Worm (Caenorhabditis elegans) whole organism, L4 larva: ENCODE data around the gene D1054.1.
A peak's percentile ranks its signal among the peaks of the same experiment; 100 is the strongest.

Source experiments
- D1046.2 ChIP-seq: fragments of 200-800 bp; sonication (Bioruptor generic); IDR thresholded peaks from 2 replicates; pipeline ENCODE4 v1.3.6; 2022; ENCODE audit warnings: missing genetic modification characterization, missing compliant biosample characterization
- F26F4.8 ChIP-seq: fragments of 200-800 bp; sonication (Bioruptor generic); conservative IDR thresholded peaks from 2 replicates; pipeline ENCODE4 v1.3.6; 2022; ENCODE audit warnings: missing genetic modification characterization, missing compliant biosample characterization
- F37D6.2 ChIP-seq: sonication (generic microtip); optimal IDR thresholded peaks from 2 replicates; lab custom pipeline; 2016; ENCODE audit warnings: mild to moderate bottlenecking, missing genetic modification characterization, missing compliant biosample characterization
- F44E2.7 ChIP-seq: fragments of 200-800 bp; sonication (Bioruptor generic); IDR thresholded peaks from 2 replicates; pipeline ENCODE4 v2.1.2; 2022; ENCODE audit warnings: missing genetic modification characterization, missing compliant biosample characterization
- R02D3.7 ChIP-seq: fragments of 150-350 bp; sonication (generic microtip); optimal IDR thresholded peaks from 3 replicates; lab custom pipeline; 2014; ENCODE audit warnings: missing biosample characterization, missing genetic modification characterization
- T26A8.4 ChIP-seq: fragments of 200-800 bp; sonication (Bioruptor generic); IDR thresholded peaks from 2 replicates; pipeline ENCODE4 v1.3.6; 2022; ENCODE audit warnings: missing genetic modification characterization, missing compliant biosample characterization
- Y48G9A.11 ChIP-seq: fragments of 200-800 bp; sonication (Bioruptor generic); IDR thresholded peaks from 2 replicates; pipeline ENCODE4 v1.3.6; 2022; ENCODE audit warnings: missing genetic modification reagents, missing genetic modification characterization, missing compliant biosample characterization
- Y5F2A.4 ChIP-seq: fragments of 200-800 bp; sonication (Bioruptor generic); optimal IDR thresholded peaks from 2 replicates; lab custom pipeline; 2018; ENCODE audit warnings: mild to moderate bottlenecking, missing genetic modification characterization, missing compliant biosample characterization
- ZK337.2 ChIP-seq: fragments of 200-800 bp; sonication (Bioruptor generic); IDR thresholded peaks from 2 replicates; pipeline ENCODE4 v1.3.6; 2022; ENCODE audit warnings: missing genetic modification reagents, missing genetic modification characterization, missing compliant biosample characterization
- ZK546.5 ChIP-seq, 2 experiments: sonication (generic microtip); optimal IDR thresholded peaks; 2 replicates each; lab custom pipeline; 2017; ENCODE audit warnings: missing biosample characterization in 2 of 2, missing genetic modification characterization in 2 of 2
- ceh-82 ChIP-seq: sonication (generic microtip); optimal IDR thresholded peaks from 2 replicates; lab custom pipeline; 2017; ENCODE audit warnings: missing biosample characterization, missing genetic modification characterization
- ctbp-1 ChIP-seq: fragments of 200-800 bp; sonication (Bioruptor generic); IDR thresholded peaks from 2 replicates; pipeline ENCODE4 v1.3.6; 2022; ENCODE audit warnings: missing genetic modification reagents, missing genetic modification characterization, missing compliant biosample characterization
- daf-16 ChIP-seq, 3 experiments: sonication (generic microtip); optimal IDR thresholded peaks; 2 replicates each; lab custom pipeline; 2016 to 2017; ENCODE audit warnings: missing genetic modification characterization in 3 of 3, missing genetic modification reagents in 3 of 3, mild to moderate bottlenecking in 2 of 3, missing compliant biosample characterization in 2 of 3, missing biosample characterization in 1 of 3, moderate library complexity in 1 of 3
- dmd-6 ChIP-seq: fragments of 200-800 bp; sonication (Bioruptor generic); IDR thresholded peaks from 2 replicates; pipeline ENCODE4 v1.3.6; 2022; ENCODE audit warnings: missing genetic modification reagents, missing genetic modification characterization, missing compliant biosample characterization
- dmd-8 ChIP-seq: fragments of 200-800 bp; sonication (Bioruptor generic); IDR thresholded peaks from 2 replicates; pipeline ENCODE4 v1.3.6; 2022; ENCODE audit warnings: missing genetic modification characterization, missing compliant biosample characterization
- dmd-9 ChIP-seq: fragments of 200-800 bp; sonication (Bioruptor generic); IDR thresholded peaks from 2 replicates; pipeline ENCODE4 v1.3.6; 2022; ENCODE audit warnings: missing genetic modification reagents, missing genetic modification characterization, missing compliant biosample characterization
- dve-1 ChIP-seq: sonication (generic microtip); optimal IDR thresholded peaks from 2 replicates; lab custom pipeline; 2017; ENCODE audit warnings: antibody characterized with exemption, mild to moderate bottlenecking, missing genetic modification characterization, missing compliant biosample characterization; ENCODE audit not compliant: insufficient read depth
- hlh-11 ChIP-seq: fragments of 200-800 bp; sonication (Bioruptor generic); optimal IDR thresholded peaks from 2 replicates; lab custom pipeline; 2018; ENCODE audit warnings: mild to moderate bottlenecking, missing genetic modification characterization, missing compliant biosample characterization
- hlh-30 ChIP-seq: sonication (generic microtip); optimal IDR thresholded peaks from 2 replicates; lab custom pipeline; 2017; ENCODE audit warnings: antibody characterized with exemption, mild to moderate bottlenecking, missing genetic modification characterization, missing compliant biosample characterization; ENCODE audit not compliant: insufficient read depth
- jun-1 ChIP-seq: fragments of 150-350 bp; optimal IDR thresholded peaks from 2 replicates; lab custom pipeline; 2014; ENCODE audit warnings: missing biosample characterization, missing genetic modification reagents, missing genetic modification characterization
- lim-7 ChIP-seq: fragments of 200-800 bp; sonication (Bioruptor generic); IDR thresholded peaks from 2 replicates; pipeline ENCODE4 v1.3.6; 2022; ENCODE audit warnings: missing genetic modification characterization, missing compliant biosample characterization
- lin-1 ChIP-seq: fragments of 200-800 bp; sonication (Bioruptor generic); IDR thresholded peaks from 2 replicates; pipeline ENCODE4 v1.3.6; 2022; ENCODE audit warnings: missing genetic modification reagents, missing genetic modification characterization, missing compliant biosample characterization
- lin-39 ChIP-seq: fragments of 150-350 bp; optimal IDR thresholded peaks from 2 replicates; lab custom pipeline; 2014; ENCODE audit warnings: missing biosample characterization, missing genetic modification reagents, missing genetic modification characterization
- lir-3 ChIP-seq: sonication (generic microtip); optimal IDR thresholded peaks from 2 replicates; lab custom pipeline; 2016; ENCODE audit warnings: mild to moderate bottlenecking, missing genetic modification characterization, missing compliant biosample characterization
- mdl-1 ChIP-seq, 2 experiments: fragments of 150-350 bp in 1 of 2; sonication (generic microtip) in 1 of 2; optimal IDR thresholded peaks; 2 replicates each; lab custom pipeline; 2014 to 2017; ENCODE audit warnings: missing biosample characterization in 2 of 2, missing genetic modification characterization in 2 of 2
- mep-1 ChIP-seq: fragments of 150-350 bp; sonication (generic microtip); optimal IDR thresholded peaks from 3 replicates; lab custom pipeline; 2014; ENCODE audit warnings: missing biosample characterization, missing genetic modification characterization
- mxl-2 ChIP-seq: fragments of 200-800 bp; sonication (Bioruptor generic); conservative IDR thresholded peaks from 2 replicates; pipeline ENCODE4 v1.3.6; 2022; ENCODE audit warnings: missing genetic modification reagents, missing genetic modification characterization, missing compliant biosample characterization
- mxl-3 ChIP-seq: fragments of 200-800 bp; sonication (Bioruptor generic); optimal IDR thresholded peaks from 2 replicates; lab custom pipeline; 2018; ENCODE audit warnings: mild to moderate bottlenecking, missing genetic modification characterization, missing compliant biosample characterization
- nhr-10 ChIP-seq: fragments of 150-350 bp; optimal IDR thresholded peaks from 2 replicates; lab custom pipeline; 2014; ENCODE audit warnings: missing biosample characterization, missing genetic modification characterization
- nhr-28 ChIP-seq: fragments of 150-350 bp; optimal IDR thresholded peaks from 2 replicates; lab custom pipeline; 2014; ENCODE audit warnings: missing biosample characterization, missing genetic modification characterization
- nhr-48 ChIP-seq: sonication (generic microtip); optimal IDR thresholded peaks from 2 replicates; lab custom pipeline; 2016; ENCODE audit warnings: mild to moderate bottlenecking, missing genetic modification characterization, missing compliant biosample characterization
- nhr-6 ChIP-seq: fragments of 150-350 bp; optimal IDR thresholded peaks from 2 replicates; lab custom pipeline; 2014; ENCODE audit warnings: missing biosample characterization, missing genetic modification characterization
- nhr-77 ChIP-seq: fragments of 150-350 bp; optimal IDR thresholded peaks from 2 replicates; lab custom pipeline; 2014; ENCODE audit warnings: missing biosample characterization, missing genetic modification characterization
- php-3 ChIP-seq: fragments of 200-800 bp; sonication (Bioruptor generic); IDR thresholded peaks from 2 replicates; pipeline ENCODE4 v1.3.6; 2022; ENCODE audit warnings: missing genetic modification reagents, missing genetic modification characterization, missing compliant biosample characterization
- pqm-1 ChIP-seq: sonication (generic microtip); optimal IDR thresholded peaks from 2 replicates; lab custom pipeline; 2017; ENCODE audit warnings: missing biosample characterization, missing genetic modification characterization
- rbr-2 ChIP-seq: sonication (generic microtip); optimal IDR thresholded peaks from 2 replicates; lab custom pipeline; 2016; ENCODE audit warnings: missing genotype, missing genetic modification characterization, missing compliant biosample characterization
- snpc-4 ChIP-seq: fragments of 150-350 bp; optimal IDR thresholded peaks from 2 replicates; lab custom pipeline; 2014; ENCODE audit warnings: missing biosample characterization, missing genetic modification characterization
- spr-1 ChIP-seq: sonication (generic microtip); optimal IDR thresholded peaks from 2 replicates; lab custom pipeline; 2016; ENCODE audit warnings: mild to moderate bottlenecking, missing genetic modification characterization, missing compliant biosample characterization
- tra-1 ChIP-seq: fragments of 200-800 bp; sonication (Bioruptor generic); IDR thresholded peaks from 2 replicates; pipeline ENCODE4 v1.3.6; 2022; ENCODE audit warnings: missing genetic modification reagents, missing genetic modification characterization, missing compliant biosample characterization
- unc-39 ChIP-seq: sonication (generic microtip); optimal IDR thresholded peaks from 2 replicates; lab custom pipeline; 2017; ENCODE audit warnings: missing biosample characterization, missing genetic modification characterization
- unc-62 ChIP-seq, 3 experiments: fragments of 150-350 bp in 1 of 3; sonication (generic microtip); optimal IDR thresholded peaks in 2 of 3; peaks in 1 of 3; 1 replicate in 1 of 3; 2 replicates in 2 of 3; lab custom pipeline; 2014 to 2017; ENCODE audit warnings: missing biosample characterization in 3 of 3, missing genetic modification characterization in 3 of 3, missing genetic modification reagents in 3 of 3, missing genotype in 1 of 3
- vab-7 ChIP-seq: fragments of 200-800 bp; sonication (Bioruptor generic); IDR thresholded peaks from 2 replicates; pipeline ENCODE4 v1.3.6; 2022; ENCODE audit warnings: missing genetic modification reagents, missing genetic modification characterization, missing compliant biosample characterization
- zip-11 ChIP-seq: fragments of 200-800 bp; sonication (Bioruptor generic); IDR thresholded peaks from 2 replicates; pipeline ENCODE4 v1.3.6; 2022; ENCODE audit warnings: missing genetic modification characterization, missing compliant biosample characterization

Gene D1054.1

DNA sequence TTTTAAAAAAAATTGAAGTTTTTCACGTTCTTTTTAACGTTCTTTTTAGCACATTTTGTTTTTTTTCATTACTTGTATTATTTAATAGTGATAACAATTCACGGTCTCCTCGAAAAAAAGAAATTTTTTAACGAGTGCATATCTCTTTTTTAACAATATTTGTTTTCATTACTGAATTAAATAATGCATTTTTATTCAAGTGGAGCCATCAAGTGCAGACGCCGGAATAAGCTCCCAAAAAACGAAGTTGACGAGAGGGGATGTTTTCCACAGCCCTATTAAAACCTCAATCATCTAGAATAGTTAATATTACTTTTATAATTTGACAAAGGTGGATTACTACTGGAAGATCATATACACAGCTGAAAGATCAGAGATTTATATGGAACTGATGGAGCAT is 13.3 kb downstream of the D1054.1 start, which contains the start of gene irld-6:
irld-6 (minus strand) TSS at position 101 of the 400 bp plus-strand sequence.
- no peak for TF ChIP-seq mep-1 (tag; lab: Kevin White, UChicago)
- TF ChIP-seq, all 104 proteins: peak for 0

DNA sequence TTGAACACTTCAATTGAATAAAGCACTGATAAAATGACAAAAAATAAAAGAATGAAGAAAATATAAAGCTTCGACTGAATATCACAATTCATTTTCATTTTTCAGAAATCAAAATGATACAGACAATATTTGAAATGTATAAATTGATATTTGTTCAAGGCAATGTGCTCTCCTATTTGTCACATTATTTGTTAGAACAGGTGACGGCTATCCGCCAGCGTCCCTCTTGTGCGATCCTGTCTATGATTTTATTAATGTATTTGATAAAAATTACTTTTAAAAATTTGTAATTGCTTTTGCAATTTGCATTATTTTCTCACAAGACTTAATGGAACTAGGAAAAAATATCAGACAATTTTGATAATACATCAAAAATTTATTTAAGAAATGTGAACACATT is 16.0 kb downstream of the D1054.1 start, which contains the start of gene F28H7.7:
F28H7.7 (minus strand) TSS at position 101 of the 400 bp plus-strand sequence.
- TF ChIP-seq dmd-8 (GFP tag; lab: Robert Waterston, UW) (no peak), dmd-9 (GFP tag; lab: Robert Waterston, UW) (no peak), nhr-10 (tag; lab: Kevin White, UChicago) (no peak), F44E2.7 (GFP tag; lab: Robert Waterston, UW) (no peak), F37D6.2 (tag; lab: Kevin White, UChicago) (no peak), D1046.2 (GFP tag; lab: Robert Waterston, UW) (no peak), tra-1 (GFP tag; lab: Robert Waterston, UW) (no peak), php-3 (GFP tag; lab: Robert Waterston, UW) (no peak), ceh-82 (no peak), hlh-30 (tag; lab: Kevin White, UChicago) (no peak), F26F4.8 (GFP tag; lab: Robert Waterston, UW) (no peak), lim-7 (GFP tag; lab: Robert Waterston, UW) (no peak), zip-11 (GFP tag; lab: Robert Waterston, UW) (no peak), mxl-2 (GFP tag; lab: Robert Waterston, UW) (no peak), nhr-48 (tag; lab: Kevin White, UChicago) (no peak)

DNA sequence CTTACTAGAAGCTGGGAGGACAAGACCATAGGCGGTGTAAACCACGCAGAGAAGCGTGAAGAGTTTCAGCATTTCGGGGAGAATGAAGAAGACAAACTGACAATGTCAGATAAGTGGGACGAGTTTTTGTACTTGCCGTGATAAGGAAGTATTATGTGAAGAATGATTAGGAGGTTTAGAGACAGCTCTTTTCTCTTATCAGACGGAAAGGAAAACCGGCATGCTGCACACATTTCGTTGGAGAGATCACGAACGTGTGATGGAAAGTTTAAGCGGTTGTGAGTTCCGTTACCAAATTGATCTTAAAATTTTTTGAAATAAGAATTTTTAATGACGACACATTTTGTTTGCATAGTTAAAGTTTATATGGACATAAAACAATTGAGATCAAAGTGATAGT is 19.4 kb downstream of the D1054.1 start, which contains the start of gene F28H7.3:
F28H7.3 (minus strand) TSS at position 159 of the 400 bp plus-strand sequence.
- TF ChIP-seq jun-1 (tag; lab: Kevin White, UChicago) (no peak), mxl-3 (GFP tag; lab: Kevin White, UChicago) (peak; percentile 46), ZK337.2 (GFP tag; lab: Robert Waterston, UW) (no peak), hlh-11 (tag; lab: Kevin White, UChicago) (peak; percentile 65), lin-1 (GFP tag; lab: Robert Waterston, UW) (peak; percentile 61; the same call in 1 of the 2 replicates), nhr-77 (tag; lab: Kevin White, UChicago) (peak; percentile 49), T26A8.4 (GFP tag; lab: Robert Waterston, UW) (no peak), spr-1 (tag; lab: Kevin White, UChicago) (no peak), lir-3 (tag; lab: Kevin White, UChicago) (no peak), nhr-6 (tag; lab: Kevin White, UChicago) (no peak), php-3 (GFP tag; lab: Robert Waterston, UW) (0 out of 2 replicates have a peak, but pooled peaks have one; percentile 45), R02D3.7 (no peak), nhr-28 (tag; lab: Kevin White, UChicago) (peak; percentile 73), unc-39 (tag; lab: Kevin White, UChicago) (no peak), rbr-2 (tag; lab: Kevin White, UChicago) (no peak), dmd-6 (peak; percentile 97), Y48G9A.11 (GFP tag; lab: Robert Waterston, UW) (no peak), daf-16 (GFP tag; optimal IDR thresholded peaks at IDR 0.05; lab: Kevin White, UChicago) (no peak), daf-16 (tag; optimal IDR thresholded peaks at IDR 0.05; lab: Kevin White, UChicago) (peak; percentile 51), lin-39 (tag; lab: Kevin White, UChicago) (no peak), pqm-1 (tag; lab: Kevin White, UChicago) (peak; percentile 94), unc-62 (GFP tag; optimal IDR thresholded peaks at IDR 0.05 in 1 of 2; lab: Kevin White, UChicago) (no peak), unc-62 (tag; optimal IDR thresholded peaks at IDR 0.05; lab: Kevin White, UChicago) (no peak), hlh-30 (tag; lab: Kevin White, UChicago) (no peak), tra-1 (GFP tag; lab: Robert Waterston, UW) (peak; percentile 45; the same call in 1 of the 2 replicates), ctbp-1 (GFP tag; lab: Robert Waterston, UW) (no peak), Y5F2A.4 (GFP tag; lab: Kevin White, UChicago) (no peak), snpc-4 (tag; lab: Kevin White, UChicago) (no peak), ZK546.5 (tag; optimal IDR thresholded peaks at IDR 0.05; lab: Kevin White, UChicago) (no peak), nhr-48 (tag; lab: Kevin White, UChicago) (peak; percentile 41), vab-7 (GFP tag; lab: Robert Waterston, UW) (no peak), dve-1 (tag; lab: Kevin White, UChicago) (peak; percentile 77), mdl-1 (tag; optimal IDR thresholded peaks at IDR 0.05; lab: Kevin White, UChicago) (no peak)
